Fruit fly (Drosophila melanogaster) whole organism, prepupa: ENCODE measurements around the gene CG31100.
A peak's percentile ranks its signal among the peaks of the same experiment; 100 is the strongest.

ENCODE experiments used
- Blimp-1 ChIP-seq: fragments of 200-800 bp; sonication (Bioruptor generic); optimal IDR thresholded peaks from 3 replicates; lab custom pipeline; 2017; ENCODE audit warnings: missing biosample characterization, missing genetic modification characterization, mild to moderate bottlenecking, moderate library complexity, missing genetic modification reagents
- CG10631 ChIP-seq: fragments of 200-800 bp; sonication (Bioruptor generic); optimal IDR thresholded peaks from 2 replicates; lab custom pipeline; 2016; ENCODE audit warnings: missing biosample characterization, missing genetic modification characterization
- CG10669 ChIP-seq: fragments of 200-800 bp; sonication (Bioruptor generic); optimal IDR thresholded peaks from 3 replicates; lab custom pipeline; 2018; ENCODE audit warnings: missing biosample characterization, mild to moderate bottlenecking, missing genetic modification characterization, moderate library complexity
- CG11294 ChIP-seq: fragments of 200-800 bp; sonication (Bioruptor generic); IDR thresholded peaks from 2 replicates; pipeline ENCODE4 v1.3.6; 2022; ENCODE audit warnings: missing biosample characterization, missing genetic modification characterization
- CG11902 ChIP-seq: fragments of 200-800 bp; sonication (Bioruptor generic); optimal IDR thresholded peaks from 3 replicates; lab custom pipeline; 2016; ENCODE audit warnings: missing biosample characterization, missing genetic modification characterization
- CG15336 ChIP-seq: fragments of 200-800 bp; sonication (Bioruptor generic); IDR thresholded peaks from 2 replicates; pipeline ENCODE4 v1.3.6; 2022; ENCODE audit warnings: missing biosample characterization, missing genetic modification characterization
- CG1621 ChIP-seq: fragments of 200-800 bp; sonication (Bioruptor generic); optimal IDR thresholded peaks from 3 replicates; lab custom pipeline; 2018; ENCODE audit warnings: missing biosample characterization, mild to moderate bottlenecking, missing genetic modification characterization
- CG16779 ChIP-seq: fragments of 200-800 bp; sonication (Bioruptor generic); optimal IDR thresholded peaks from 3 replicates; lab custom pipeline; 2017; ENCODE audit warnings: missing biosample characterization, mild to moderate bottlenecking, missing genetic modification characterization
- CG32006 ChIP-seq: fragments of 200-800 bp; sonication (Bioruptor generic); optimal IDR thresholded peaks from 3 replicates; lab custom pipeline; 2017; ENCODE audit warnings: missing biosample characterization, mild to moderate bottlenecking, missing genetic modification characterization
- CG34406 ChIP-seq: fragments of 200-800 bp; sonication (Bioruptor generic); optimal IDR thresholded peaks from 3 replicates; lab custom pipeline; 2016; ENCODE audit warnings: missing biosample characterization, missing genetic modification characterization
- CG3919 ChIP-seq: fragments of 200-800 bp; sonication (Bioruptor generic); optimal IDR thresholded peaks from 3 replicates; lab custom pipeline; 2016; ENCODE audit warnings: missing biosample characterization, missing genetic modification characterization
- CG4318 ChIP-seq: fragments of 200-800 bp; sonication (Bioruptor generic); optimal IDR thresholded peaks from 3 replicates; lab custom pipeline; 2017; ENCODE audit warnings: missing biosample characterization, mild to moderate bottlenecking, missing genetic modification characterization
- CG6808 ChIP-seq: fragments of 200-800 bp; sonication (Bioruptor generic); optimal IDR thresholded peaks from 3 replicates; lab custom pipeline; 2017; ENCODE audit warnings: missing biosample characterization, missing genetic modification characterization, mild to moderate bottlenecking, moderate library complexity, missing genetic modification reagents
- CG6854 ChIP-seq: fragments of 200-800 bp; sonication (Bioruptor generic); optimal IDR thresholded peaks from 2 replicates; lab custom pipeline; 2017; ENCODE audit warnings: missing biosample characterization, mild to moderate bottlenecking, missing genetic modification characterization
- CG7368 ChIP-seq: fragments of 200-800 bp; sonication (Bioruptor generic); optimal IDR thresholded peaks from 3 replicates; lab custom pipeline; 2016; ENCODE audit warnings: missing biosample characterization, missing genetic modification characterization
- CG8119 ChIP-seq: fragments of 200-800 bp; sonication (Bioruptor generic); IDR thresholded peaks from 3 replicates; pipeline ENCODE4 v1.3.6; 2022; ENCODE audit warnings: missing biosample characterization, missing genetic modification characterization
- CG8632 ChIP-seq: fragments of 200-800 bp; sonication (Bioruptor generic); optimal IDR thresholded peaks from 3 replicates; lab custom pipeline; 2016; ENCODE audit warnings: missing biosample characterization, missing genetic modification characterization
- Eip78C ChIP-seq: fragments of 200-800 bp; sonication (Bioruptor generic); peaks from one replicate; lab custom pipeline; 2016; ENCODE audit warnings: missing biosample characterization, missing genetic modification characterization
- Ets96B ChIP-seq: fragments of 200-800 bp; optimal IDR thresholded peaks from 2 replicates; lab custom pipeline; 2019; ENCODE audit warnings: missing biosample characterization, mild to moderate bottlenecking, missing genetic modification characterization, moderate library complexity
- Gug ChIP-seq: fragments of 200-800 bp; sonication (Bioruptor generic); IDR thresholded peaks from 2 replicates; pipeline ENCODE4 v1.3.6; 2022; ENCODE audit warnings: missing biosample characterization, missing genetic modification characterization
- Hr38 ChIP-seq: sonication (Bioruptor generic); optimal IDR thresholded peaks from 2 replicates; lab custom pipeline; 2016; ENCODE audit warnings: missing biosample characterization, missing genetic modification characterization
- Hr39 ChIP-seq: fragments of 200-800 bp; sonication (Bioruptor generic); optimal IDR thresholded peaks from 2 replicates; lab custom pipeline; 2016; ENCODE audit warnings: missing biosample characterization, missing genetic modification characterization
- Hr4 ChIP-seq: fragments of 200-800 bp; sonication (Bioruptor generic); optimal IDR thresholded peaks from 3 replicates; lab custom pipeline; 2016; ENCODE audit warnings: missing biosample characterization, missing genetic modification characterization
- Met ChIP-seq: fragments of 200-800 bp; sonication (Bioruptor generic); optimal IDR thresholded peaks from 3 replicates; lab custom pipeline; 2016; ENCODE audit warnings: missing biosample characterization, missing genetic modification characterization
- Smox ChIP-seq: fragments of 200-800 bp; sonication (Bioruptor generic); optimal IDR thresholded peaks from 3 replicates; lab custom pipeline; 2016; ENCODE audit warnings: missing biosample characterization, missing genetic modification characterization
- Sox102F ChIP-seq: fragments of 200-800 bp; sonication (Bioruptor generic); optimal IDR thresholded peaks from 2 replicates; lab custom pipeline; 2016; ENCODE audit warnings: missing biosample characterization, mild to moderate bottlenecking, missing genetic modification characterization
- Sox14 ChIP-seq: fragments of 200-800 bp; sonication (Bioruptor generic); optimal IDR thresholded peaks from 3 replicates; lab custom pipeline; 2016; ENCODE audit warnings: missing biosample characterization, missing genetic modification characterization
- Sox15 ChIP-seq: fragments of 200-800 bp; sonication (Bioruptor generic); optimal IDR thresholded peaks from 3 replicates; lab custom pipeline; 2016; ENCODE audit warnings: missing biosample characterization, missing genetic modification characterization
- dsx ChIP-seq: fragments of 200-800 bp; optimal IDR thresholded peaks from 3 replicates; lab custom pipeline; 2019; ENCODE audit warnings: missing biosample characterization, mild to moderate bottlenecking, missing genetic modification characterization, moderate library complexity; ENCODE audit not compliant: poor library complexity, severe bottlenecking
- esn ChIP-seq: fragments of 200-800 bp; sonication (Bioruptor generic); optimal IDR thresholded peaks from 2 replicates; lab custom pipeline; 2016; ENCODE audit warnings: missing biosample characterization, mild to moderate bottlenecking, missing genetic modification characterization, moderate library complexity
- fd59A ChIP-seq: fragments of 200-800 bp; sonication (Bioruptor generic); optimal IDR thresholded peaks from 2 replicates; lab custom pipeline; 2017; ENCODE audit warnings: missing biosample characterization, mild to moderate bottlenecking, missing genetic modification characterization, missing genetic modification reagents
- fkh ChIP-seq: fragments of 200-800 bp; sonication (Bioruptor generic); optimal IDR thresholded peaks from 3 replicates; lab custom pipeline; 2017; ENCODE audit warnings: missing biosample characterization, mild to moderate bottlenecking, missing genetic modification characterization, moderate library complexity
- pdm3 ChIP-seq: fragments of 200-800 bp; sonication (Bioruptor generic); optimal IDR thresholded peaks from 3 replicates; lab custom pipeline; 2016; ENCODE audit warnings: missing biosample characterization, missing genetic modification characterization
- salr ChIP-seq, 2 experiments: fragments of 200-800 bp; sonication (Bioruptor generic); optimal IDR thresholded peaks; 3 replicates each; lab custom pipeline; 2016 to 2018; ENCODE audit warnings: missing biosample characterization in 2 of 2, missing genetic modification characterization in 2 of 2, mild to moderate bottlenecking in 1 of 2
- ss ChIP-seq, 2 experiments: fragments of 200-800 bp; sonication (Bioruptor generic); optimal IDR thresholded peaks; 2 replicates in 1 of 2; 3 replicates in 1 of 2; lab custom pipeline; 2017 to 2018; ENCODE audit warnings: mild to moderate bottlenecking in 2 of 2, missing biosample characterization in 2 of 2, missing genetic modification characterization in 2 of 2, moderate library complexity in 1 of 2
- topi ChIP-seq: fragments of 200-800 bp; sonication (Bioruptor generic); optimal IDR thresholded peaks from 3 replicates; lab custom pipeline; 2016; ENCODE audit warnings: missing biosample characterization, missing genetic modification characterization
- vri ChIP-seq: fragments of 200-800 bp; sonication (Bioruptor generic); optimal IDR thresholded peaks from 3 replicates; lab custom pipeline; 2016; ENCODE audit warnings: missing biosample characterization, mild to moderate bottlenecking, missing genetic modification characterization

Gene CG31100

dm6 chr3R:9007258-9007657 is 3.8 kb upstream of the CG31100 start:
- TF ChIP-seq CG1621 (tag; lab: Kevin White, UChicago) (no peak), fd59A (no peak), Ets96B (tag; lab: Kevin White, UChicago) (no peak), Eip78C (no peak), Blimp-1 (GFP tag; lab: Kevin White, UChicago) (no peak), CG10631 (GFP tag; lab: Kevin White, UChicago) (no peak), Sox102F (no peak), Gug (no peak), CG15336 (GFP tag; lab: Robert Waterston, UW) (no peak), Smox (GFP tag; lab: Kevin White, UChicago) (no peak), ss (GFP tag; optimal IDR thresholded peaks at IDR 0.05; lab: Kevin White, UChicago) (no peak), CG7368 (GFP tag; lab: Kevin White, UChicago) (no peak), CG4318 (GFP tag; lab: Kevin White, UChicago) (no peak), CG11902 (GFP tag; lab: Kevin White, UChicago) (no peak), Hr39 (GFP tag; lab: Kevin White, UChicago) (no peak), CG16779 (tag; lab: Kevin White, UChicago) (no peak)
- TF ChIP-seq, all 60 proteins: peak for 0

dm6 chr3R:9006129-9006528 is 2.7 kb upstream of the CG31100 start, which contains the start of the genes Prosbeta3 and Iru:
TSS of gene Prosbeta3 (minus strand) at chr3R:9006226.
TSS of gene Iru (plus strand) at chr3R:9006456.
- TF ChIP-seq CG7368 (GFP tag; lab: Kevin White, UChicago) (no peak), CG4318 (GFP tag; lab: Kevin White, UChicago) (no peak), CG8119 (GFP tag; lab: Robert Waterston, UW) (no peak), esn (GFP tag; lab: Kevin White, UChicago) (peak; percentile 2), CG11294 (no peak), salr (GFP tag; optimal IDR thresholded peaks at IDR 0.05; lab: Kevin White, UChicago) (no peak), CG8632 (GFP tag; lab: Kevin White, UChicago) (no peak), fkh (GFP tag; lab: Kevin White, UChicago) (peak; percentile 86), Sox14 (GFP tag; lab: Kevin White, UChicago) (peak; percentile 13), Eip78C (peak; percentile 64), dsx (peak; percentile 53)
- TF ChIP-seq, all 60 proteins: peak for 5

- TF ChIP-seq CG32006 (GFP tag; lab: Kevin White, UChicago) (no peak), fd59A (no peak), CG6854 (GFP tag; lab: Kevin White, UChicago) (no peak), CG7368 (GFP tag; lab: Kevin White, UChicago) (no peak), vri (GFP tag; lab: Kevin White, UChicago) (no peak), Sox14 (GFP tag; lab: Kevin White, UChicago) (no peak), CG8119 (GFP tag; lab: Robert Waterston, UW) (no peak), CG16779 (tag; lab: Kevin White, UChicago) (no peak), pdm3 (GFP tag; lab: Kevin White, UChicago) (no peak), fkh (GFP tag; lab: Kevin White, UChicago) (peak; percentile 19), Sox15 (GFP tag; lab: Kevin White, UChicago) (no peak), Hr4 (no peak), topi (GFP tag; lab: Kevin White, UChicago) (peak; percentile 1), Eip78C (peak; percentile 6), Met (GFP tag; lab: Kevin White, UChicago) (no peak), Sox102F (no peak), CG34406 (GFP tag; lab: Kevin White, UChicago) (no peak), CG10669 (GFP tag; lab: Kevin White, UChicago) (no peak), Hr38 (GFP tag; lab: Kevin White, UChicago) (no peak), dsx (no peak), CG3919 (GFP tag; lab: Kevin White, UChicago) (no peak), CG6808 (GFP tag; lab: Kevin White, UChicago) (no peak)
Observed at dm6 chr3R:9002542-9002941, 908 bp downstream of the CG31100 start.
